Worm (Caenorhabditis elegans) whole organism, L3 larva: ENCODE results near the gene Y119D3B.14.

Source experiments
- R02D3.7 ChIP-seq: fragments of 150-350 bp; optimal IDR thresholded peaks from 2 replicates; lab custom pipeline; 2014; ENCODE audit warnings: missing biosample characterization, missing genetic modification characterization
- ZK546.5 ChIP-seq: sonication (generic microtip); optimal IDR thresholded peaks from 2 replicates; lab custom pipeline; 2017; ENCODE audit warnings: missing biosample characterization, missing genetic modification characterization
- aly-2 ChIP-seq: fragments of 150-350 bp; optimal IDR thresholded peaks from 2 replicates; lab custom pipeline; 2014; ENCODE audit warnings: missing biosample characterization, missing genetic modification characterization
- ama-1 ChIP-seq: fragments of 150-350 bp; optimal IDR thresholded peaks from 2 replicates; lab custom pipeline; 2018
- ceh-16 ChIP-seq: sonication (generic microtip); optimal IDR thresholded peaks from 2 replicates; lab custom pipeline; 2017; ENCODE audit warnings: missing biosample characterization, missing genetic modification characterization
- ceh-28 ChIP-seq: fragments of 150-350 bp; optimal IDR thresholded peaks from 2 replicates; lab custom pipeline; 2014; ENCODE audit warnings: missing biosample characterization, missing genetic modification reagents, missing genetic modification characterization
- ceh-82 ChIP-seq: fragments of 150-350 bp; optimal IDR thresholded peaks from 2 replicates; lab custom pipeline; 2014; ENCODE audit warnings: missing biosample characterization, missing genetic modification characterization
- ceh-9 ChIP-seq: sonication (generic microtip); optimal IDR thresholded peaks from 2 replicates; lab custom pipeline; 2018; ENCODE audit warnings: missing biosample characterization, missing genetic modification characterization
- egl-27 ChIP-seq: sonication (generic microtip); optimal IDR thresholded peaks from 4 replicates; lab custom pipeline; 2017; ENCODE audit warnings: missing biosample characterization, missing genetic modification reagents, missing genetic modification characterization
- egl-5 ChIP-seq: fragments of 150-350 bp; optimal IDR thresholded peaks from 2 replicates; lab custom pipeline; 2017; ENCODE audit warnings: missing biosample characterization, missing genetic modification reagents, missing genetic modification characterization, inconsistent platforms
- elt-1 ChIP-seq: fragments of 150-350 bp; optimal IDR thresholded peaks from 2 replicates; lab custom pipeline; 2014; ENCODE audit warnings: missing biosample characterization, missing genetic modification characterization
- elt-2 ChIP-seq: sonication (generic microtip); optimal IDR thresholded peaks from 2 replicates; lab custom pipeline; 2016; ENCODE audit warnings: missing genetic modification reagents, mild to moderate bottlenecking, missing genetic modification characterization, missing compliant biosample characterization
- elt-3 ChIP-seq, 3 experiments: fragments of 150-350 bp in 1 of 3; sonication (generic microtip) in 2 of 3; optimal IDR thresholded peaks; 2 replicates in 2 of 3; 4 replicates in 1 of 3; lab custom pipeline; 2014 to 2017; ENCODE audit warnings: missing biosample characterization in 3 of 3, missing genetic modification characterization in 3 of 3
- eor-1 ChIP-seq, 2 experiments: fragments of 150-350 bp; optimal IDR thresholded peaks; 2 replicates each; lab custom pipeline; 2014 to 2018; ENCODE audit warnings: missing biosample characterization in 2 of 2, missing genetic modification characterization in 2 of 2
- fkh-2 ChIP-seq: fragments of 150-350 bp; optimal IDR thresholded peaks from 2 replicates; lab custom pipeline; 2014; ENCODE audit warnings: missing biosample characterization, missing genetic modification reagents, missing genetic modification characterization
- fos-1 ChIP-seq: fragments of 150-350 bp; optimal IDR thresholded peaks from 2 replicates; lab custom pipeline; 2014; ENCODE audit warnings: missing biosample characterization, missing genetic modification characterization
- hmg-11 ChIP-seq: sonication (generic microtip); optimal IDR thresholded peaks from 2 replicates; lab custom pipeline; 2016; ENCODE audit warnings: missing genetic modification characterization, missing compliant biosample characterization
- jun-1 ChIP-seq: fragments of 150-350 bp; optimal IDR thresholded peaks from 2 replicates; lab custom pipeline; 2014; ENCODE audit warnings: missing biosample characterization, missing genetic modification reagents, missing genetic modification characterization
- lin-15B ChIP-seq: fragments of 150-350 bp; optimal IDR thresholded peaks from 2 replicates; lab custom pipeline; 2014; ENCODE audit warnings: missing biosample characterization, missing genetic modification characterization
- lin-39 ChIP-seq: fragments of 150-350 bp; optimal IDR thresholded peaks from 2 replicates; lab custom pipeline; 2018; ENCODE audit warnings: missing biosample characterization, missing genetic modification reagents, missing genetic modification characterization
- lsy-12 ChIP-seq: sonication (generic microtip); optimal IDR thresholded peaks from 2 replicates; lab custom pipeline; 2016; ENCODE audit warnings: mild to moderate bottlenecking, missing genetic modification characterization, missing compliant biosample characterization
- mml-1 ChIP-seq: fragments of 150-350 bp; sonication (generic microtip); optimal IDR thresholded peaks from 3 replicates; lab custom pipeline; 2014; ENCODE audit warnings: missing biosample characterization, missing genetic modification characterization
- nfya-1 ChIP-seq: sonication (generic microtip); optimal IDR thresholded peaks from 2 replicates; lab custom pipeline; 2017; ENCODE audit warnings: missing genetic modification characterization, mild to moderate bottlenecking, missing compliant biosample characterization, antibody characterized with exemption, moderate library complexity; ENCODE audit not compliant: insufficient read depth
- nhr-11 ChIP-seq: fragments of 150-350 bp; optimal IDR thresholded peaks from 2 replicates; lab custom pipeline; 2014; ENCODE audit warnings: missing biosample characterization, missing genetic modification characterization
- nhr-237 ChIP-seq: fragments of 150-350 bp; optimal IDR thresholded peaks from 2 replicates; lab custom pipeline; 2014; ENCODE audit warnings: missing biosample characterization, missing genetic modification characterization
- nhr-28 ChIP-seq: fragments of 150-350 bp; optimal IDR thresholded peaks from 2 replicates; lab custom pipeline; 2014; ENCODE audit warnings: missing biosample characterization, missing genetic modification characterization
- nhr-67 ChIP-seq: fragments of 150-350 bp; optimal IDR thresholded peaks from 2 replicates; lab custom pipeline; 2014; ENCODE audit warnings: missing biosample characterization, missing genetic modification characterization
- nhr-76 ChIP-seq: fragments of 150-350 bp; sonication (generic microtip); optimal IDR thresholded peaks from 5 replicates; lab custom pipeline; 2014; ENCODE audit warnings: missing biosample characterization, missing genetic modification characterization
- pqm-1 ChIP-seq: fragments of 150-350 bp; optimal IDR thresholded peaks from 2 replicates; lab custom pipeline; 2017; ENCODE audit warnings: missing biosample characterization, missing genetic modification characterization, inconsistent platforms
- sea-2 ChIP-seq: fragments of 150-350 bp; sonication (generic microtip); optimal IDR thresholded peaks from 4 replicates; lab custom pipeline; 2014; ENCODE audit warnings: missing biosample characterization, missing genetic modification reagents, missing genetic modification characterization
- skn-1 ChIP-seq: fragments of 150-350 bp; optimal IDR thresholded peaks from 2 replicates; lab custom pipeline; 2014; ENCODE audit warnings: missing biosample characterization, missing genetic modification characterization
- snpc-4 ChIP-seq: fragments of 150-350 bp; optimal IDR thresholded peaks from 2 replicates; lab custom pipeline; 2014; ENCODE audit warnings: missing biosample characterization, missing genetic modification characterization
- tbx-2 ChIP-seq: sonication (generic microtip); optimal IDR thresholded peaks from 2 replicates; lab custom pipeline; 2016; ENCODE audit warnings: mild to moderate bottlenecking, missing genetic modification characterization, missing compliant biosample characterization
- unc-39 ChIP-seq: sonication (generic microtip); optimal IDR thresholded peaks from 4 replicates; lab custom pipeline; 2017; ENCODE audit warnings: missing biosample characterization, missing genetic modification characterization
- unc-62 ChIP-seq: fragments of 150-350 bp; sonication (generic microtip); optimal IDR thresholded peaks from 4 replicates; lab custom pipeline; 2014; ENCODE audit warnings: missing biosample characterization, missing genetic modification reagents, missing genetic modification characterization
- ztf-11 ChIP-seq: fragments of 150-350 bp; optimal IDR thresholded peaks from 2 replicates; lab custom pipeline; 2014; ENCODE audit warnings: missing biosample characterization, missing genetic modification characterization
- ztf-4 ChIP-seq: fragments of 150-350 bp; optimal IDR thresholded peaks from 2 replicates; lab custom pipeline; 2014; ENCODE audit warnings: missing biosample characterization, missing genetic modification characterization

Gene Y119D3B.14

DNA sequence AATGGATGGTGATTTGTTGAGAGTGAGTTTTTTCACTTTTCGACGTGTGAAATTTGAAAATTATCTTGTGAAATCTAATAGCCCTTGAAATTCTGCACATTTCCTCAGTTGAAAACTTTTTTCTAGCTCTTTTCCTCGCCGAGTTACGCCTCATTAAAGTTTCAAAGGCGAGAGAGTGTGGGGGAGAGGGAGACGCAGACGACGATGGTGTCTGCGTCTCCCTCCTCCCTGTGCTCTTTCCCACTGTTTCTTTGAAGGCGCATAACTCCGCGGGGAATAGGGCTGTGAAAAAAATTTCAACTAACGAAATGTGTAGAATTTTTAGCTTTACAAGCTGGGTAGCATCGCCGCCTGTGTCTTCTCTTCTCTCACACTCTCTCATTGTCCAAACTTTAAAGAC, 27.2 kb downstream of the Y119D3B.14 start:
- TF ChIP-seq mml-1 = no peak
- no peak for TF ChIP-seq nhr-237
- no peak for TF ChIP-seq ztf-11
- no peak for TF ChIP-seq unc-39 (tag; lab: Kevin White, UChicago)
- no peak for TF ChIP-seq elt-1 (tag; lab: Kevin White, UChicago)
- no peak for TF ChIP-seq tbx-2
- no peak for TF ChIP-seq jun-1
- no peak for TF ChIP-seq lin-39 (tag; lab: Kevin White, UChicago)
- no peak for TF ChIP-seq skn-1 (tag; lab: Kevin White, UChicago)
- no peak for TF ChIP-seq nhr-76 (tag; lab: Kevin White, UChicago)
- no peak for TF ChIP-seq hmg-11 (tag; lab: Kevin White, UChicago)
- no peak for TF ChIP-seq lin-15B (tag; lab: Kevin White, UChicago)
- no peak for TF ChIP-seq elt-2
- TF ChIP-seq fos-1 (tag; lab: Kevin White, UChicago) = no peak
- TF ChIP-seq nfya-1 (tag; lab: Kevin White, UChicago) = no peak
- no peak for TF ChIP-seq ceh-16 (tag; lab: Kevin White, UChicago)
- TF ChIP-seq unc-62 (GFP tag; lab: Kevin White, UChicago) = no peak
- TF ChIP-seq ztf-4 = no peak
- TF ChIP-seq, all 47 proteins: peak for 0

DNA sequence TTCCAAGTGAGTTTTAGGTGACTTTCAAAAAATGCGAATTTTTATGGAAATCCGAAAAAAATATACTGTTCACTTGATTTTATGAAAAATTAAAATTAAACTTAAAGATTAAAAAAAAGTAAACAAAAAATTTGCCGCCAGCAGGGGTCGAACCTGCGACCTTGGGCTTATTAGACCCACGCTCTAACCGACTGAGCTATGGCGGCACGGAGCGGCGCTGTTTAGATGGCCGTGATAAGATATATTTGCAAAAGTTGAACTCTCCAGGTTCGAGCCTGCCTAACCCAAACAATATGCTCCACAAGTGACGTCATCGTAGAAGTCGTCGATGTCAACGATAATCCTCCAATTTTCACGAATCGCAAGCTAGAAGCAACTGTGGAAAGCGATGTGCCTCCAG, 28.9 kb downstream of the Y119D3B.14 start:
- no peak for TF ChIP-seq aly-2
- no peak for TF ChIP-seq sea-2 (GFP tag; lab: Kevin White, UChicago)
- no peak for TF ChIP-seq lsy-12 (tag; lab: Kevin White, UChicago)
- no peak for TF ChIP-seq elt-1 (tag; lab: Kevin White, UChicago)
- no peak for TF ChIP-seq eor-1 (tag; optimal IDR thresholded peaks at IDR 0.05; lab: Kevin White, UChicago)
- no peak for TF ChIP-seq ZK546.5 (tag; lab: Kevin White, UChicago)
- no peak for TF ChIP-seq egl-5 (tag; lab: Kevin White, UChicago)
- no peak for TF ChIP-seq elt-3 (tag; optimal IDR thresholded peaks at IDR 0.05; lab: Kevin White, UChicago)
- TF ChIP-seq ama-1 = no peak
- no peak for TF ChIP-seq fos-1 (tag; lab: Kevin White, UChicago)
- no peak for TF ChIP-seq nfya-1 (tag; lab: Kevin White, UChicago)
- no peak for TF ChIP-seq nhr-11 (tag; lab: Kevin White, UChicago)

DNA sequence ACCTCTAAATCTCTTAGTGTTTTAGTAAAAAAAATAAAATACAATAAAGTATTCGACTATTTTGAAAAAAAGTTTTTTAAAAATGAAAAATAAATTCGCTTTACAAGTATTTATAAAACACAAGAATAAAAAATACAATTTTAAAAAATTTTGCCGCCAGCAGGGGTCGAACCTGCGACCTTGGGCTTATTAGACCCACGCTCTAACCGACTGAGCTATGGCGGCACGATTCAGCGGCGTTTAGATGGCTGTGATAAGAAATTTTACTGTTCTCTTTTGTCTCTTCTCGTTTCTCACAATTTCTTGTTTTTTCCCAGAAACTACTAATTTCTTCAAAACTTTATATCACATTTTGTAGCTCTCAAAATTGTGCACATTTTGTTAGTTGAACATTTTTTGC, 30.4 kb downstream of the Y119D3B.14 start:
- peak; percentile 7 for TF ChIP-seq elt-2
- no peak for TF ChIP-seq R02D3.7 (tag; lab: Kevin White, UChicago)

DNA sequence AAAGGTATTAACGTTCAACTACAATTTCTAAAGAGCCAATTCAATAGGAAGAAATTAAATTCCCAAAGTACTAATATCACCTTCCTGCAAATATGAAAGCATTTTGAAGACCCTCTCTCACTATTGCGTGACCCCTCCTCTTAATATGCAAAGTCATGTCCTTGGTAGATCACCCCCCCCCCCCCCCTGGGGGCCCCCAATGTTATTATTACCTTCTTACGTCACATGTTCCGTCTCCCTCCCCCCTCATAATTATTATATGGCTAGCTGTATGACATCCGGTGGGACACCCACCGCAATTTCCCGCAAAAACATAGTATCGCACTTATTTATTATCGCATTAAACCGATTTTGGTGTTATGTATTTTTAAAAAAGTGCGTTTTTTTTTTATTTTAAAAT, 31.7 kb downstream of the Y119D3B.14 start:
- no peak for TF ChIP-seq hmg-11 (tag; lab: Kevin White, UChicago)
- peak; percentile 29 for TF ChIP-seq lin-39 (tag; lab: Kevin White, UChicago)
- TF ChIP-seq pqm-1 (tag; lab: Kevin White, UChicago) = no peak
- no peak for TF ChIP-seq snpc-4 (tag; lab: Kevin White, UChicago)

DNA sequence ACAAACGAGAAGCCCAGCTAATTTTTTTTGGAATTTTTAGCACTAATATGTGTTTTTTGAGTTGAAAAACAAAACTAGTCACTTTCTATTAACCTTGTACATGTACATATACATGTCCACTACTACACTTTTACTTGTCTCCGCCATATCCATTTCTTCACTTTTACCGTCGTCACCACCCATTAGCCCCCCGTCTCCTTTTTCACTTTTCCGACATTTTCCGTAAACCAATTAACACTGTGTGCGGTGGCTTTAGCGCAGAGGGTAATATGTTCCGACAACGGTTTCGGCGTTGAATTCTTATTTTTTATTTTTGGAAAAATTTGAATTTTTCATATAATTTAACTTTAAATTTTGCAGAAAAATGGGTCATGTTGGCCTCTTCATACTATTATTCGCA, 41.9 kb downstream of the Y119D3B.14 start, which contains the start of gene cdh-12:
Gene cdh-12 (plus strand): TSS at position 365 of the 400 bp plus-strand sequence.
- no peak for TF ChIP-seq egl-27 (tag; lab: Kevin White, UChicago)
- TF ChIP-seq eor-1 (tag; optimal IDR thresholded peaks at IDR 0.05; lab: Kevin White, UChicago) = no peak
- no peak for TF ChIP-seq fkh-2 (tag; lab: Kevin White, UChicago)
- no peak for TF ChIP-seq ceh-9
- TF ChIP-seq ama-1 = no peak
- TF ChIP-seq ceh-28 = no peak
- no peak for TF ChIP-seq nhr-67
- TF ChIP-seq ceh-82 (tag; lab: Kevin White, UChicago) = no peak
- no peak for TF ChIP-seq R02D3.7 (tag; lab: Kevin White, UChicago)
- no peak for TF ChIP-seq jun-1
- no peak for TF ChIP-seq nhr-28
- TF ChIP-seq tbx-2 = no peak
